Worm (Caenorhabditis elegans): ENCODE results near the gene nlp-70.

DNA sequence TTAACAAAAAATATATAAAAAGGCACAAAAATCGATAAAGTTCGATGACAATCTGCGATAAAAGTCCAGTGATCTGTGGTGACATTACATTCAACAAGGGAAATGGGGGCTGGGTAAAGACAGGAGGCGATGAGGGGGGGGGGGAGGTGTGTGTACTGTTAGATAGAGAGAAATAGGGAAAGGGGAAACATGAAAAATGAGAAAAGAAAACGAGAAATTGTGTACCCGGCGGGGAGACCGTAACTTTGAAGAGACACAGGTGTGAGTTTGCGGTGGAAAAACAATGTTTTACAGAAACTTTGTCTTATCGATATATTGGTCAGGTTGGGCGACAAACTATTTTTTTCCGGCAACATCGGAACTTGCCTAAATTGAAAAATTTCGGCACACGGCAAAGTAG, 12.4 kb downstream of the nlp-70 start:
- TF ChIP-seq pha-4 (tag; optimal IDR thresholded peaks at IDR 0.05) (no peak), ccch-3 (GFP tag; optimal IDR thresholded peaks at IDR 0.05) (no peak), egl-44 (GFP tag; IDR thresholded peaks at IDR 0.05) (no peak), lsl-1 (GFP tag; optimal IDR thresholded peaks at IDR 0.05) (no peak), efl-1 (GFP tag; optimal IDR thresholded peaks at IDR 0.05) (no peak), dpl-1 (GFP tag; optimal IDR thresholded peaks at IDR 0.05) (no peak), ceh-40 (GFP tag; IDR thresholded peaks at IDR 0.05) (no peak), lin-26 (GFP tag; IDR thresholded peaks at IDR 0.05) (no peak), ama-1 (optimal IDR thresholded peaks at IDR 0.05) (no peak), ama-1 (GFP tag; optimal IDR thresholded peaks at IDR 0.05) (no peak), lin-40 (tag; optimal IDR thresholded peaks at IDR 0.05) (no peak), dox-1 (GFP tag; IDR thresholded peaks at IDR 0.05) (no peak), nhr-120 (GFP tag; IDR thresholded peaks at IDR 0.05) (no peak), nhr-90 (tag; optimal IDR thresholded peaks at IDR 0.05) (no peak), nhr-179 (tag; optimal IDR thresholded peaks at IDR 0.05) (no peak)
